Fruit fly (Drosophila melanogaster) whole organism, embryonic: ENCODE results near the gene LManIV.

Experiments used
- Ada2b ChIP-seq: fragments of 200-800 bp; sonication (Bioruptor generic); IDR thresholded peaks from 2 replicates; pipeline ENCODE4 v1.3.6; 2022; ENCODE audit warnings: missing biosample characterization, missing genetic modification characterization
- Aef1 ChIP-seq: fragments of 200-800 bp; sonication (Bioruptor generic); IDR thresholded peaks from 3 replicates; pipeline ENCODE4 v1.3.6; 2022; ENCODE audit warnings: missing biosample characterization, missing genetic modification characterization
- CG10147 ChIP-seq: fragments of 200-800 bp; sonication (Bioruptor generic); optimal IDR thresholded peaks from 2 replicates; lab custom pipeline; 2019; ENCODE audit warnings: missing biosample characterization, mild to moderate bottlenecking, missing genetic modification characterization, moderate library complexity
- CG10979 ChIP-seq: fragments of 200-800 bp; sonication (Bioruptor generic); optimal IDR thresholded peaks from 2 replicates; lab custom pipeline; 2018; ENCODE audit warnings: missing biosample characterization, mild to moderate bottlenecking, missing genetic modification characterization, moderate library complexity
- CG11085 ChIP-seq: fragments of 200-800 bp; sonication (Bioruptor generic); IDR thresholded peaks from 2 replicates; pipeline ENCODE4 v1.3.6; 2022; ENCODE audit warnings: missing biosample characterization, missing genetic modification characterization
- CG11560 ChIP-seq: fragments of 200-800 bp; sonication (Bioruptor generic); IDR thresholded peaks from 3 replicates; pipeline ENCODE4 v1.3.6; 2022; ENCODE audit warnings: missing biosample characterization, missing genetic modification characterization
- CG12236 ChIP-seq: fragments of 200-800 bp; sonication (Bioruptor generic); optimal IDR thresholded peaks from 2 replicates; lab custom pipeline; 2016; ENCODE audit warnings: missing biosample characterization, missing genetic modification characterization
- CG13296 ChIP-seq: fragments of 200-800 bp; sonication (Bioruptor generic); optimal IDR thresholded peaks from 3 replicates; lab custom pipeline; 2018; ENCODE audit warnings: missing biosample characterization, mild to moderate bottlenecking, missing genetic modification characterization
- CG15479 ChIP-seq: fragments of 200-800 bp; sonication (Bioruptor generic); optimal IDR thresholded peaks from 3 replicates; lab custom pipeline; 2019; ENCODE audit warnings: missing biosample characterization, mild to moderate bottlenecking, missing genetic modification characterization, moderate library complexity
- CG17359 ChIP-seq: fragments of 200-800 bp; sonication (Bioruptor generic); optimal IDR thresholded peaks from 3 replicates; lab custom pipeline; 2018; ENCODE audit warnings: missing biosample characterization, mild to moderate bottlenecking, missing genetic modification characterization, moderate library complexity
- CG17385 ChIP-seq: fragments of 200-800 bp; sonication (Bioruptor generic); optimal IDR thresholded peaks from 3 replicates; lab custom pipeline; 2018; ENCODE audit warnings: missing biosample characterization, mild to moderate bottlenecking, missing genetic modification characterization
- CG17568 ChIP-seq: fragments of 200-800 bp; sonication (Bioruptor generic); optimal IDR thresholded peaks from 2 replicates; lab custom pipeline; 2018; ENCODE audit warnings: missing biosample characterization, mild to moderate bottlenecking, missing genetic modification characterization, moderate library complexity
- CG17612 ChIP-seq: fragments of 200-800 bp; sonication (Bioruptor generic); IDR thresholded peaks from 2 replicates; pipeline ENCODE4 v1.3.6; 2022; ENCODE audit warnings: missing biosample characterization, missing genetic modification characterization
- CG30431 ChIP-seq: fragments of 200-800 bp; sonication (Bioruptor generic); optimal IDR thresholded peaks from 2 replicates; lab custom pipeline; 2017; ENCODE audit warnings: missing biosample characterization, missing genetic modification characterization
- CG32772 ChIP-seq: fragments of 200-800 bp; sonication (Bioruptor generic); IDR thresholded peaks from 2 replicates; pipeline ENCODE4 v1.3.6; 2022; ENCODE audit warnings: missing biosample characterization, missing genetic modification characterization
- CG34422 ChIP-seq: fragments of 200-800 bp; sonication (Bioruptor generic); IDR thresholded peaks from 3 replicates; pipeline ENCODE4 v1.3.6; 2022; ENCODE audit warnings: missing biosample characterization, missing genetic modification characterization
- CG4360 ChIP-seq: fragments of 200-800 bp; sonication (Bioruptor generic); IDR thresholded peaks from 2 replicates; pipeline ENCODE4 v1.3.6; 2022; ENCODE audit warnings: missing biosample characterization, missing genetic modification characterization
- CG4854 ChIP-seq: fragments of 200-800 bp; sonication (Bioruptor generic); optimal IDR thresholded peaks from 2 replicates; lab custom pipeline; 2016; ENCODE audit warnings: missing biosample characterization, missing genetic modification characterization, inconsistent platforms
- CG7928 ChIP-seq: fragments of 200-800 bp; sonication (Bioruptor generic); optimal IDR thresholded peaks from 2 replicates; lab custom pipeline; 2017; ENCODE audit warnings: missing biosample characterization, mild to moderate bottlenecking, missing genetic modification characterization
- CG7963 ChIP-seq: fragments of 200-800 bp; sonication (Bioruptor generic); IDR thresholded peaks from 3 replicates; pipeline ENCODE4 v1.3.6; 2022; ENCODE audit warnings: missing biosample characterization, missing genetic modification characterization; ENCODE audit not compliant: partially characterized antibody
- D ChIP-seq, 2 experiments: fragments of 200-800 bp in 1 of 2; fragments of >200 bp in 1 of 2; sonication (Bioruptor generic) in 1 of 2; optimal IDR thresholded peaks; 2 replicates in 1 of 2; 3 replicates in 1 of 2; lab custom pipeline; 2017; ENCODE audit warnings: mild to moderate bottlenecking in 1 of 2, missing biosample characterization in 1 of 2, missing genetic modification characterization in 1 of 2, missing genetic modification reagents in 1 of 2
- Dek ChIP-seq: fragments of 200-800 bp; sonication (Bioruptor generic); optimal IDR thresholded peaks from 3 replicates; lab custom pipeline; 2019; ENCODE audit warnings: missing biosample characterization, mild to moderate bottlenecking, missing genetic modification characterization, moderate library complexity
- Elba2 ChIP-seq: fragments of 200-800 bp; sonication (Bioruptor generic); optimal IDR thresholded peaks from 3 replicates; lab custom pipeline; 2016; ENCODE audit warnings: missing biosample characterization, missing genetic modification characterization
- Fer2 ChIP-seq: fragments of 200-800 bp; sonication (Bioruptor generic); optimal IDR thresholded peaks from 2 replicates; lab custom pipeline; 2018; ENCODE audit warnings: missing biosample characterization, mild to moderate bottlenecking, missing genetic modification characterization, moderate library complexity
- MTF-1 ChIP-seq: fragments of 200-800 bp; sonication (Bioruptor generic); optimal IDR thresholded peaks from 2 replicates; lab custom pipeline; 2018; ENCODE audit warnings: missing biosample characterization, mild to moderate bottlenecking, missing genetic modification characterization, borderline replicate concordance
- Meics ChIP-seq: fragments of 200-800 bp; sonication (Bioruptor generic); optimal IDR thresholded peaks from 2 replicates; lab custom pipeline; 2017; ENCODE audit warnings: missing biosample characterization, mild to moderate bottlenecking, missing genetic modification characterization
- Mes4 ChIP-seq: fragments of 200-800 bp; sonication (Bioruptor generic); optimal IDR thresholded peaks from 2 replicates; lab custom pipeline; 2016; ENCODE audit warnings: missing biosample characterization, missing genetic modification characterization
- Opbp ChIP-seq: fragments of 200-800 bp; sonication (Bioruptor generic); IDR thresholded peaks from 3 replicates; pipeline ENCODE4 v1.3.6; 2022; ENCODE audit warnings: missing biosample characterization, missing genetic modification characterization; ENCODE audit not compliant: partially characterized antibody
- Ssrp ChIP-seq: fragments of 200-800 bp; sonication (Bioruptor generic); optimal IDR thresholded peaks from 2 replicates; lab custom pipeline; 2018; ENCODE audit warnings: missing biosample characterization, mild to moderate bottlenecking, missing genetic modification characterization, moderate library complexity
- Taf1 ChIP-seq: fragments of 200-800 bp; sonication (Bioruptor generic); IDR thresholded peaks from 2 replicates; pipeline ENCODE4 v1.3.6; 2022; ENCODE audit warnings: missing biosample characterization, missing genetic modification characterization
- Xbp1 ChIP-seq: fragments of 200-800 bp; sonication (Bioruptor generic); optimal IDR thresholded peaks from 3 replicates; lab custom pipeline; 2016; ENCODE audit warnings: missing biosample characterization, mild to moderate bottlenecking, missing genetic modification characterization
- Xrp1 ChIP-seq: fragments of 200-800 bp; sonication (Bioruptor generic); IDR thresholded peaks from 2 replicates; pipeline ENCODE4 v1.3.6; 2022; ENCODE audit warnings: missing biosample characterization, missing genetic modification characterization
- az2 ChIP-seq: fragments of 200-800 bp; sonication (Bioruptor generic); optimal IDR thresholded peaks from 3 replicates; lab custom pipeline; 2016; ENCODE audit warnings: missing biosample characterization, missing genetic modification characterization
- bcd ChIP-seq: fragments of 200-800 bp; sonication (Bioruptor generic); optimal IDR thresholded peaks from 2 replicates; lab custom pipeline; 2017; ENCODE audit warnings: missing biosample characterization, mild to moderate bottlenecking, missing genetic modification characterization
- cg ChIP-seq: fragments of 200-800 bp; sonication (Bioruptor generic); optimal IDR thresholded peaks from 3 replicates; lab custom pipeline; 2019; ENCODE audit warnings: missing biosample characterization, mild to moderate bottlenecking, missing genetic modification characterization, moderate library complexity
- chm ChIP-seq: fragments of 200-800 bp; sonication (Bioruptor generic); IDR thresholded peaks from 2 replicates; pipeline ENCODE4 v1.3.6; 2022; ENCODE audit warnings: missing biosample characterization, missing genetic modification characterization
- croc ChIP-seq: fragments of 200-800 bp; sonication (Bioruptor generic); conservative IDR thresholded peaks from 3 replicates; pipeline ENCODE4 v1.3.6; 2022; ENCODE audit warnings: missing biosample characterization, missing genetic modification characterization
- gt ChIP-seq: fragments of 200-800 bp; sonication (Bioruptor generic); IDR thresholded peaks from 2 replicates; pipeline ENCODE4 v1.3.6; 2022; ENCODE audit warnings: missing biosample characterization, missing genetic modification characterization
- ham ChIP-seq: fragments of 200-800 bp; sonication (Bioruptor generic); IDR thresholded peaks from 2 replicates; pipeline ENCODE4 v1.3.6; 2022; ENCODE audit warnings: missing biosample characterization, missing genetic modification characterization
- pfk ChIP-seq: fragments of 200-800 bp; sonication (Bioruptor generic); optimal IDR thresholded peaks from 2 replicates; lab custom pipeline; 2018; ENCODE audit warnings: missing biosample characterization, mild to moderate bottlenecking, missing genetic modification characterization, moderate library complexity
- phol ChIP-seq: fragments of 200-800 bp; sonication (Bioruptor generic); optimal IDR thresholded peaks from 3 replicates; lab custom pipeline; 2018; ENCODE audit warnings: missing biosample characterization, mild to moderate bottlenecking, missing genetic modification characterization, moderate library complexity
- sens-2 ChIP-seq: fragments of 200-800 bp; sonication (Bioruptor generic); IDR thresholded peaks from 2 replicates; pipeline ENCODE4 v1.3.6; 2022; ENCODE audit warnings: missing biosample characterization, missing genetic modification characterization
- seq ChIP-seq: fragments of 200-800 bp; sonication (Bioruptor generic); IDR thresholded peaks from 2 replicates; pipeline ENCODE4 v1.3.6; 2022; ENCODE audit warnings: missing biosample characterization, missing genetic modification characterization
- slbo ChIP-seq: fragments of 200-800 bp; sonication (Bioruptor generic); IDR thresholded peaks from 2 replicates; pipeline ENCODE4 v1.3.6; 2022; ENCODE audit warnings: missing biosample characterization, missing genetic modification characterization
- tll ChIP-seq, 2 experiments: fragments of 200-800 bp in 1 of 2; fragments of >200 bp in 1 of 2; sonication (Bioruptor generic) in 1 of 2; optimal IDR thresholded peaks; 2 replicates each; lab custom pipeline; 2017 to 2019; ENCODE audit warnings: missing biosample characterization in 2 of 2, missing genetic modification characterization in 2 of 2, mild to moderate bottlenecking in 1 of 2, moderate library complexity in 1 of 2
- trem ChIP-seq: fragments of 200-800 bp; optimal IDR thresholded peaks from 3 replicates; lab custom pipeline; 2019; ENCODE audit warnings: missing biosample characterization, mild to moderate bottlenecking, missing genetic modification characterization, moderate library complexity
- unpg ChIP-seq: fragments of 200-800 bp; sonication (Bioruptor generic); optimal IDR thresholded peaks from 3 replicates; lab custom pipeline; 2018; ENCODE audit warnings: missing biosample characterization, mild to moderate bottlenecking, missing genetic modification characterization, moderate library complexity
- wdn ChIP-seq: fragments of 200-800 bp; sonication (Bioruptor generic); IDR thresholded peaks from 2 replicates; pipeline ENCODE4 v1.3.6; 2022; ENCODE audit warnings: missing biosample characterization, missing genetic modification characterization

LManIV gene

DNA sequence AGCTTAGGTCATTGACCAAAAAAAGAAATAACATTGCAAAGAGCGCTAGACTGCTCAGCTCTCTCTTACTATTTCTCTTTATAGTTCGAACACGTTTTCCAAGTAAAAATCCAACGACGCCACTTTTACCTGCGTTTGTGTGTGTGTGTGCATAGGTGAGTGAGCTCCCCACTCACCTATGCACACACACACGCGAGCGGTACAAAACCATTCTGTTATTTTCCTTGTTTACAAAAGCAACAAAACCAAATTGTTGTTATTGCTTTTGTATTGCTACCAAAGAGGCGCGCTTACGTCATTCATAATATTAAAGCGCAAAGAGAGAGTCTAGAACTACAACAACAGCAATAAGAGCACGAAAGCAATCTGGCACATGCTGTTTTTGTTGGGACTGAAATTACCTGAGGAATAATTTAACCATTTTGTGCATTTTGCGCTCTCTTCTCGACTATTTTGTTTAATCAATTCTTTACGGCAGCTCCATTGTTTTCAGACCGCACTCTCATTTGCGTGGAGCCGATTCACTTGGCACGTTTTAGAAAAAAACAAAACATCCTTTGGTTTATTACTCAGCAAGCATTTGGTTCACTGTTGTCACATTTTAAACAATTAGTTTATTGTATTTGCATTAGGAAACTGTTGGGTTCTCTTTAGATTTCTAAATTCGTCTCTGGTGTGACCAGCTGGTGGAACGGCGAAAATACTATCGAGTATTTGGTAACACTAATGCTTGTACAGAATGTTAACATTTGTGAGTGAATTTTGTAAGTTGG lies 32.0 kb downstream of the LManIV start, which contains the start of gene raw (continued):
- TF ChIP-seq pfk (GFP tag; lab: Kevin White, UChicago) (no peak), slbo (GFP tag; lab: Robert Waterston, UW) (no peak), az2 (GFP tag; lab: Kevin White, UChicago) (no peak), CG10979 (tag; lab: Kevin White, UChicago) (no peak), CG17568 (GFP tag; lab: Kevin White, UChicago) (peak; percentile 51), Xbp1 (GFP tag; lab: Kevin White, UChicago) (no peak), Mes4 (GFP tag; lab: Kevin White, UChicago) (no peak), Ada2b (no peak), Elba2 (GFP tag; lab: Kevin White, UChicago) (no peak), seq (GFP tag; lab: Robert Waterston, UW) (no peak), CG13296 (peak; percentile 14), ham (no peak), cg (GFP tag; lab: Kevin White, UChicago) (peak; percentile 93), CG10147 (GFP tag; lab: Kevin White, UChicago) (no peak), D (optimal IDR thresholded peaks at IDR 0.05; lab: Kevin White, UChicago) (no peak), D (GFP tag; optimal IDR thresholded peaks at IDR 0.05; lab: Kevin White, UChicago) (no peak), Taf1 (no peak), bcd (GFP tag; lab: Kevin White, UChicago) (no peak), CG7928 (GFP tag; lab: Kevin White, UChicago) (no peak), CG7963 (GFP tag; lab: Robert Waterston, UW) (no peak), CG12236 (GFP tag; lab: Kevin White, UChicago) (no peak), CG32772 (no peak), phol (tag; lab: Kevin White, UChicago) (no peak), CG11085 (GFP tag; lab: Robert Waterston, UW) (no peak), croc (no peak), Dek (tag; lab: Kevin White, UChicago) (no peak), CG11560 (no peak), CG17385 (GFP tag; lab: Kevin White, UChicago) (peak; percentile 52), Xrp1 (no peak), CG4360 (GFP tag; lab: Robert Waterston, UW) (peak; percentile 88), wdn (GFP tag; lab: Robert Waterston, UW) (no peak), sens-2 (no peak; the same call in 1 of the 2 replicates), CG15479 (GFP tag; lab: Kevin White, UChicago) (no peak), Meics (GFP tag; lab: Kevin White, UChicago) (no peak), Aef1 (GFP tag; lab: Robert Waterston, UW) (peak; percentile 58; the same call in 2 of the 3 replicates), MTF-1 (GFP tag; lab: Kevin White, UChicago) (no peak), gt (no peak), CG17359 (tag; lab: Kevin White, UChicago) (no peak), trem (no peak), CG4854 (GFP tag; lab: Kevin White, UChicago) (peak; percentile 4), tll (GFP tag; optimal IDR thresholded peaks at IDR 0.05; lab: Kevin White, UChicago) (no peak), CG34422 (GFP tag; lab: Robert Waterston, UW) (no peak; the same call in 2 of the 3 replicates), Ssrp (tag; lab: Kevin White, UChicago) (no peak), Fer2 (tag; lab: Kevin White, UChicago) (no peak), chm (GFP tag; lab: Robert Waterston, UW) (no peak), Opbp (GFP tag; lab: Robert Waterston, UW) (no peak), unpg (no peak), CG30431 (GFP tag; lab: Kevin White, UChicago) (no peak), CG17612 (GFP tag; lab: Robert Waterston, UW) (no peak)
